Worm (Caenorhabditis elegans): ENCODE results near the gene wrt-9.

DNA sequence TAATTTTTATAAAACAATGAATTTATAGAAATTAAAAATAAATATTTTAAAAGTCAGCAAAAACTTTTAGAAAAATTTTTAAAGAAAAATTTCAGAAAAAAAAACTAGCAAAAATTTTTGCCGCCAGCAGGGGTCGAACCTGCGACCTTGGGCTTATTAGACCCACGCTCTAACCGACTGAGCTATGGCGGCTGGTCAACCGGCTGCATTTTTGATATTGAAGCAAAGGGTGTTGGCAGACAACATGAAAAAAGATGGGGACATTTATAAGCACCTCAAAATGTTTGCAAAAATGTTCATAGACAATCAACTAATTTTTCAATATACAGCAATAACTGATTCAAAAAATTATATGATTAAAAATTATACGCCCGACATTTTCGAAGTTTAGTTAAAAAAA lies 13.5 kb downstream of the wrt-9 start:
- TF ChIP-seq hlh-12 (tag; optimal IDR thresholded peaks at IDR 0.05) (no peak), madf-8 (GFP tag; conservative IDR thresholded peaks at IDR 0.05) (no peak), snpc-4 (GFP tag; optimal IDR thresholded peaks at IDR 0.05) (no peak), snpc-4 (tag; optimal IDR thresholded peaks at IDR 0.05) (no peak)

All from whole organism, young adult.